Fruit fly (Drosophila melanogaster) whole organism, embryonic: ENCODE results near the gene CG32259.

ENCODE experiments used
- Abd-B ChIP-seq: fragments of 200-800 bp; sonication (Bioruptor generic); optimal IDR thresholded peaks from 2 replicates; lab custom pipeline; 2018; ENCODE audit warnings: missing biosample characterization, mild to moderate bottlenecking, missing genetic modification characterization, moderate library complexity
- Adf1 ChIP-seq: fragments of 200-800 bp; sonication (Bioruptor generic); IDR thresholded peaks from 2 replicates; pipeline ENCODE4 v1.3.6; 2022; ENCODE audit warnings: missing biosample characterization, missing genetic modification characterization
- BEAF-32 ChIP-seq: fragments of 200-800 bp; sonication (Bioruptor generic); optimal IDR thresholded peaks from 3 replicates; lab custom pipeline; 2017; ENCODE audit warnings: missing biosample characterization, missing genetic modification characterization, mild to moderate bottlenecking, moderate library complexity, missing genetic modification reagents
- CG10147 ChIP-seq: fragments of 200-800 bp; sonication (Bioruptor generic); optimal IDR thresholded peaks from 2 replicates; lab custom pipeline; 2019; ENCODE audit warnings: missing biosample characterization, mild to moderate bottlenecking, missing genetic modification characterization, moderate library complexity
- CG10565 ChIP-seq: fragments of 200-800 bp; sonication (Bioruptor generic); optimal IDR thresholded peaks from 3 replicates; lab custom pipeline; 2016; ENCODE audit warnings: missing biosample characterization, mild to moderate bottlenecking, missing genetic modification characterization
- CG10654 ChIP-seq: fragments of 200-800 bp; sonication (Bioruptor generic); optimal IDR thresholded peaks from 2 replicates; lab custom pipeline; 2016; ENCODE audit warnings: missing biosample characterization, missing genetic modification characterization
- CG11560 ChIP-seq: fragments of 200-800 bp; sonication (Bioruptor generic); IDR thresholded peaks from 3 replicates; pipeline ENCODE4 v1.3.6; 2022; ENCODE audit warnings: missing biosample characterization, missing genetic modification characterization
- CG12659 ChIP-seq: fragments of 200-800 bp; sonication (Bioruptor generic); optimal IDR thresholded peaks from 3 replicates; lab custom pipeline; 2017; ENCODE audit warnings: mild to moderate bottlenecking, missing biosample characterization, missing genetic modification reagents, missing genetic modification characterization
- CG15514 ChIP-seq: fragments of 200-800 bp; sonication (Bioruptor generic); optimal IDR thresholded peaks from 3 replicates; lab custom pipeline; 2017; ENCODE audit warnings: missing biosample characterization, missing genetic modification characterization, mild to moderate bottlenecking, moderate library complexity, missing genetic modification reagents
- CG16813 ChIP-seq: fragments of 200-800 bp; sonication (Bioruptor generic); IDR thresholded peaks from 3 replicates; pipeline ENCODE4 v1.3.6; 2022; ENCODE audit warnings: missing biosample characterization, missing genetic modification characterization; ENCODE audit not compliant: partially characterized antibody
- CG1792 ChIP-seq: fragments of 200-800 bp; sonication (Bioruptor generic); optimal IDR thresholded peaks from 2 replicates; lab custom pipeline; 2016; ENCODE audit warnings: missing biosample characterization, missing genetic modification characterization
- CG18011 ChIP-seq: fragments of 200-800 bp; sonication (Bioruptor generic); optimal IDR thresholded peaks from 2 replicates; lab custom pipeline; 2017; ENCODE audit warnings: missing biosample characterization, missing genetic modification characterization, mild to moderate bottlenecking, moderate library complexity, missing genotype
- CG1832 ChIP-seq: fragments of 200-800 bp; sonication (Bioruptor generic); optimal IDR thresholded peaks from 2 replicates; lab custom pipeline; 2017; ENCODE audit warnings: missing biosample characterization, mild to moderate bottlenecking, missing genetic modification characterization, inconsistent platforms
- CG2120 ChIP-seq: fragments of 200-800 bp; sonication (Bioruptor generic); optimal IDR thresholded peaks from 3 replicates; lab custom pipeline; 2016; ENCODE audit warnings: missing biosample characterization, missing genetic modification characterization
- CG30403 ChIP-seq: fragments of 200-800 bp; sonication (Bioruptor generic); optimal IDR thresholded peaks from 3 replicates; lab custom pipeline; 2016; ENCODE audit warnings: missing biosample characterization, missing genetic modification characterization
- CG31441 ChIP-seq: fragments of 200-800 bp; sonication (Bioruptor generic); IDR thresholded peaks from 2 replicates; pipeline ENCODE4 v1.3.6; 2022; ENCODE audit warnings: missing biosample characterization, missing genetic modification characterization
- CG3726 ChIP-seq: fragments of 200-800 bp; sonication (Bioruptor generic); IDR thresholded peaks from 3 replicates; pipeline ENCODE4, ENCODE4 v1.3.6; 2022; ENCODE audit warnings: missing biosample characterization, missing genetic modification characterization
- CG42726 ChIP-seq: fragments of 200-800 bp; sonication (Bioruptor generic); IDR thresholded peaks from 2 replicates; pipeline ENCODE4 v1.3.6; 2022; ENCODE audit warnings: missing biosample characterization, missing genetic modification characterization; ENCODE audit not compliant: partially characterized antibody
- CG6654 ChIP-seq: fragments of 200-800 bp; sonication (Bioruptor generic); optimal IDR thresholded peaks from 2 replicates; lab custom pipeline; 2017; ENCODE audit warnings: missing biosample characterization, mild to moderate bottlenecking, missing genetic modification characterization
- CG8388 ChIP-seq: fragments of 200-800 bp; sonication (Bioruptor generic); optimal IDR thresholded peaks from 2 replicates; lab custom pipeline; 2019; ENCODE audit warnings: missing biosample characterization, mild to moderate bottlenecking, missing genetic modification characterization, moderate library complexity
- CG8765 ChIP-seq: fragments of 200-800 bp; sonication (Bioruptor generic); IDR thresholded peaks from 2 replicates; pipeline ENCODE4 v1.3.6; 2022; ENCODE audit warnings: missing biosample characterization, missing genetic modification characterization
- CG9817 ChIP-seq: fragments of 200-800 bp; sonication (Bioruptor generic); optimal IDR thresholded peaks from 2 replicates; lab custom pipeline; 2018; ENCODE audit warnings: missing biosample characterization, mild to moderate bottlenecking, missing genetic modification characterization, moderate library complexity
- CkIIα-i1 ChIP-seq: fragments of 200-800 bp; sonication (Bioruptor generic); IDR thresholded peaks from 2 replicates; pipeline ENCODE4 v1.3.6; 2022; ENCODE audit warnings: missing biosample characterization, missing genetic modification characterization
- Deaf1 ChIP-seq: fragments of 200-800 bp; optimal IDR thresholded peaks from 3 replicates; lab custom pipeline; 2019; ENCODE audit warnings: missing biosample characterization, mild to moderate bottlenecking, missing genetic modification characterization, moderate library complexity
- Dll ChIP-seq: fragments of 200-800 bp; sonication (Bioruptor generic); IDR thresholded peaks from 4 replicates; pipeline ENCODE4 v1.3.6; 2022; ENCODE audit warnings: missing biosample characterization, missing genetic modification characterization; ENCODE audit not compliant: partially characterized antibody
- Dref ChIP-seq: fragments of 200-800 bp; sonication (Bioruptor generic); IDR thresholded peaks from 2 replicates; pipeline ENCODE4 v1.3.6; 2022; ENCODE audit warnings: missing biosample characterization, missing genetic modification characterization
- HLH3B ChIP-seq: fragments of 200-800 bp; sonication (Bioruptor generic); IDR thresholded peaks from 2 replicates; pipeline ENCODE4 v1.3.6; 2022; ENCODE audit warnings: missing biosample characterization, missing genetic modification characterization
- Hmr ChIP-seq: fragments of 200-800 bp; sonication (Bioruptor generic); optimal IDR thresholded peaks from 3 replicates; lab custom pipeline; 2017; ENCODE audit warnings: mild to moderate bottlenecking, missing biosample characterization, missing genetic modification reagents, missing genetic modification characterization
- NfI ChIP-seq: fragments of 200-800 bp; sonication (Bioruptor generic); optimal IDR thresholded peaks from 3 replicates; lab custom pipeline; 2018; ENCODE audit warnings: missing biosample characterization, mild to moderate bottlenecking, missing genetic modification characterization, moderate library complexity
- Sry-β ChIP-seq: fragments of 200-800 bp; sonication (Bioruptor generic); optimal IDR thresholded peaks from 2 replicates; lab custom pipeline; 2018; ENCODE audit warnings: missing biosample characterization, mild to moderate bottlenecking, missing genetic modification characterization, moderate library complexity
- Tbp ChIP-seq: fragments of >200 bp; optimal IDR thresholded peaks from 2 replicates; lab custom pipeline; 2018; ENCODE audit warnings: missing biosample characterization, missing genetic modification characterization
- ac ChIP-seq: fragments of 200-800 bp; sonication (Bioruptor generic); optimal IDR thresholded peaks from 3 replicates; lab custom pipeline; 2017; ENCODE audit warnings: missing biosample characterization, mild to moderate bottlenecking, missing genetic modification characterization
- cas ChIP-seq: fragments of 200-800 bp; sonication (Bioruptor generic); IDR thresholded peaks from 2 replicates; pipeline ENCODE4 v1.3.6; 2022; ENCODE audit warnings: missing biosample characterization, missing genetic modification characterization
- crc ChIP-seq: fragments of 200-800 bp; sonication (Bioruptor generic); optimal IDR thresholded peaks from 2 replicates; lab custom pipeline; 2016; ENCODE audit warnings: missing biosample characterization, missing genetic modification characterization
- da ChIP-seq: fragments of 200-800 bp; sonication (Bioruptor generic); optimal IDR thresholded peaks from 2 replicates; lab custom pipeline; 2016; ENCODE audit warnings: missing biosample characterization, missing genetic modification characterization
- danr ChIP-seq: fragments of 200-800 bp; sonication (Bioruptor generic); IDR thresholded peaks from 2 replicates; pipeline ENCODE4 v1.3.6; 2022; ENCODE audit warnings: missing biosample characterization, missing genetic modification characterization
- ems ChIP-seq: fragments of 200-800 bp; sonication (Bioruptor generic); optimal IDR thresholded peaks from 3 replicates; lab custom pipeline; 2016; ENCODE audit warnings: missing biosample characterization, missing genetic modification characterization
- fru ChIP-seq: fragments of >200 bp; optimal IDR thresholded peaks from 2 replicates; lab custom pipeline; 2017
- gcm2 ChIP-seq: fragments of 200-800 bp; sonication (Bioruptor generic); optimal IDR thresholded peaks from 2 replicates; lab custom pipeline; 2016; ENCODE audit warnings: missing biosample characterization, missing genetic modification characterization
- gsb ChIP-seq: fragments of 200-800 bp; sonication (Bioruptor generic); IDR thresholded peaks from 2 replicates; pipeline ENCODE4 v1.3.6; 2022; ENCODE audit warnings: missing biosample characterization, missing genetic modification characterization
- hb ChIP-seq: fragments of 200-800 bp; sonication (Bioruptor generic); IDR thresholded peaks from 3 replicates; pipeline ENCODE4 v1.3.6; 2022; ENCODE audit warnings: missing biosample characterization, missing genetic modification characterization; ENCODE audit not compliant: partially characterized antibody
- jumu ChIP-seq: fragments of 200-800 bp; sonication (Bioruptor generic); optimal IDR thresholded peaks from 3 replicates; lab custom pipeline; 2016; ENCODE audit warnings: missing biosample characterization, missing genetic modification characterization
- lbe ChIP-seq: fragments of 200-800 bp; sonication (Bioruptor generic); optimal IDR thresholded peaks from 2 replicates; lab custom pipeline; 2016; ENCODE audit warnings: missing biosample characterization, mild to moderate bottlenecking, missing genetic modification characterization
- nerfin-1 ChIP-seq: fragments of 200-800 bp; sonication (Bioruptor generic); optimal IDR thresholded peaks from 3 replicates; lab custom pipeline; 2019; ENCODE audit warnings: missing biosample characterization, mild to moderate bottlenecking, missing genetic modification characterization, moderate library complexity
- nerfin-2 ChIP-seq: fragments of 200-800 bp; sonication (Bioruptor generic); IDR thresholded peaks from 2 replicates; pipeline ENCODE4 v1.3.6; 2022; ENCODE audit warnings: missing biosample characterization, missing genetic modification characterization; ENCODE audit not compliant: partially characterized antibody
- pzg ChIP-seq: fragments of 200-800 bp; sonication (Bioruptor generic); optimal IDR thresholded peaks from 3 replicates; lab custom pipeline; 2018; ENCODE audit warnings: missing biosample characterization, mild to moderate bottlenecking, missing genetic modification characterization, moderate library complexity
- sc ChIP-seq, 3 experiments: fragments of >200 bp in 2 of 3; fragments of 200-800 bp in 1 of 3; sonication (Bioruptor generic) in 1 of 3; optimal IDR thresholded peaks; 2 replicates in 2 of 3; 3 replicates in 1 of 3; lab custom pipeline; 2017; ENCODE audit warnings: mild to moderate bottlenecking in 1 of 3, missing biosample characterization in 1 of 3, missing genetic modification characterization in 1 of 3, missing genetic modification reagents in 1 of 3
- tup ChIP-seq: fragments of 200-800 bp; sonication (Bioruptor generic); optimal IDR thresholded peaks from 2 replicates; lab custom pipeline; 2016; ENCODE audit warnings: missing biosample characterization, mild to moderate bottlenecking, missing genetic modification characterization, moderate library complexity

The CG32259 gene

dm6 chr3L:4103258-4104247, 34.4 kb downstream of the CG32259 start, which contains the start of gene Fit1 (continued):
- no peak for TF ChIP-seq CG1792 (GFP tag; lab: Kevin White, UChicago)
- TF ChIP-seq CkIIα-i1 (GFP tag; lab: Robert Waterston, UW): no peak
- TF ChIP-seq CG8765 (GFP tag; lab: Robert Waterston, UW): no peak
- TF ChIP-seq gsb (GFP tag; lab: Robert Waterston, UW): no peak
- TF ChIP-seq jumu (GFP tag; lab: Kevin White, UChicago): no peak
- peak; percentile 52 for TF ChIP-seq Deaf1 (tag; lab: Kevin White, UChicago)
- no peak for TF ChIP-seq CG1832
- TF ChIP-seq pzg (GFP tag; lab: Kevin White, UChicago): peak; percentile 54
- TF ChIP-seq CG18011 (GFP tag; lab: Kevin White, UChicago): no peak
- TF ChIP-seq Sry-β (GFP tag; lab: Kevin White, UChicago): no peak
- TF ChIP-seq cas (GFP tag; lab: Robert Waterston, UW): no peak
- no peak for TF ChIP-seq nerfin-2 (GFP tag; lab: Robert Waterston, UW)
- TF ChIP-seq CG10565 (GFP tag; lab: Kevin White, UChicago): no peak
- TF ChIP-seq Dref (GFP tag; lab: Robert Waterston, UW): peak; percentile 84
- no peak for TF ChIP-seq danr (GFP tag; lab: Robert Waterston, UW)
- TF ChIP-seq nerfin-1 (tag; lab: Kevin White, UChicago): peak; percentile 13
- peak; percentile 45 for TF ChIP-seq CG16813
- TF ChIP-seq ac (GFP tag; lab: Kevin White, UChicago): no peak
- no peak for TF ChIP-seq sc (optimal IDR thresholded peaks at IDR 0.05; lab: Kevin White, UChicago)
- TF ChIP-seq sc (GFP tag; optimal IDR thresholded peaks at IDR 0.05; lab: Kevin White, UChicago): no peak
- no peak for TF ChIP-seq CG3726 (GFP tag; lab: Robert Waterston, UW)
- no peak for TF ChIP-seq CG10147 (GFP tag; lab: Kevin White, UChicago)
- no peak for TF ChIP-seq fru
- peak; percentile 57; the same call in 1 of the 3 replicates for TF ChIP-seq hb (GFP tag; lab: Robert Waterston, UW)
- no peak for TF ChIP-seq Tbp
- TF ChIP-seq CG8388 (GFP tag; lab: Kevin White, UChicago): no peak
- TF ChIP-seq CG31441 (GFP tag; lab: Robert Waterston, UW): no peak
- TF ChIP-seq Dll (GFP tag; lab: Robert Waterston, UW): peak; percentile 47; the same call in 2 of the 4 replicates
- TF ChIP-seq crc (GFP tag; lab: Kevin White, UChicago): no peak
- TF ChIP-seq Adf1 (GFP tag; lab: Robert Waterston, UW): peak; percentile 72
- no peak for TF ChIP-seq CG42726 (GFP tag; lab: Robert Waterston, UW)
- TF ChIP-seq CG9817 (tag; lab: Kevin White, UChicago): no peak
- TF ChIP-seq CG15514 (GFP tag; lab: Kevin White, UChicago): peak; percentile 54
- TF ChIP-seq NfI: no peak
- no peak for TF ChIP-seq gcm2
- no peak for TF ChIP-seq CG12659
- TF ChIP-seq lbe: no peak
- TF ChIP-seq CG11560 (tag; lab: Robert Waterston, UW): no peak
- TF ChIP-seq BEAF-32 (GFP tag; lab: Kevin White, UChicago): peak; percentile 66
- TF ChIP-seq HLH3B (GFP tag; lab: Robert Waterston, UW): no peak
- TF ChIP-seq ems (GFP tag; lab: Kevin White, UChicago): no peak
- no peak for TF ChIP-seq da (GFP tag; lab: Kevin White, UChicago)
- TF ChIP-seq tup (GFP tag; lab: Kevin White, UChicago): no peak
- TF ChIP-seq Abd-B: no peak
- TF ChIP-seq CG30403: no peak
- TF ChIP-seq CG2120: no peak
- TF ChIP-seq Hmr: no peak
- TF ChIP-seq CG6654 (GFP tag; lab: Kevin White, UChicago): no peak
- TF ChIP-seq CG10654: no peak
